Fruit fly (Drosophila melanogaster) whole organism: Measurements from ENCODE around the gene CG33645.
A peak's percentile ranks its signal among the peaks of the same experiment; 100 is the strongest.

Source experiments
- pan ChIP-seq: fragments of >200 bp; optimal IDR thresholded peaks from 2 replicates; lab custom pipeline; 2017
- psq ChIP-seq: fragments of >200 bp; optimal IDR thresholded peaks from 2 replicates; lab custom pipeline; 2017

The CG33645 gene

DNA sequence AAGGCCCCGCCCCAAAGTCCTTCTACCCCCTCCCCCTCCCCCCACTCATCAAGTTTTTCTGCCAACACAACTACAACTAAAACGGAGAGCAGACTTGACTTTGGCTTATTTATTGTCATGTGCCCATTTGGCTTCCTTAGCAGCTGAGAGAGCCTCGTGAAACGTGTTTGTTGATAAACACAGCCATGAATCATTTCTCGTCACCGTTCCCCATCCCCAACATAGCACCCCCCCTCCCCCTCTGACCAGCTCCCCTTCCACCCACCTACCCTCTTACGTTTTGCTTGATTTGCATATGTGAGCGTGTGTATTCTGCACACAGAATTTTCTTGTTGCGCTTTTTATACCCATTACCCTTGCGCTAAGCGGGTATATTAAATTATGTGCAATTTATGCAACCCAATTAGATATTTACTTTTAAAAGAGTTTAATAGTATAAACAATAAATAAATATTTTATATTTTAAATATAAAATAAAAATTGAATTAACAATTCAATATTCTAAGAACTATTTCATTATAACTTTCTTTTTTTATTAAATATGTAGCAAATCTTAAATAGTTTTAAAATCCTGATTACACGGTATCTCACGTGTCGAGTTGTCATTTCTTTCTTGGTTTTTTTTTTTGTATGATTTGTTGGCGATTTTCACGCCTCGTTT is 39.3 kb downstream of the CG33645 start:
- TF ChIP-seq psq (lab: Kevin White, UChicago): no peak
- peak; percentile 70 for TF ChIP-seq pan (lab: Kevin White, UChicago)
